Fruit fly (Drosophila melanogaster) whole organism, embryonic: ENCODE data around the gene GXIVsPLA2.
A peak's percentile ranks its signal among the peaks of the same experiment; 100 is the strongest.

ENCODE experiments used
- Atf-2 ChIP-seq: fragments of 200-800 bp; sonication (Bioruptor generic); optimal IDR thresholded peaks from 2 replicates; lab custom pipeline; 2016; ENCODE audit warnings: missing biosample characterization, missing genetic modification characterization
- Awh ChIP-seq: fragments of 200-800 bp; sonication (Bioruptor generic); IDR thresholded peaks from 2 replicates; pipeline ENCODE4, ENCODE4 v1.3.6; 2022; ENCODE audit warnings: missing biosample characterization, missing genetic modification characterization
- BEAF-32 ChIP-seq: fragments of 200-800 bp; sonication (Bioruptor generic); optimal IDR thresholded peaks from 3 replicates; lab custom pipeline; 2017; ENCODE audit warnings: missing biosample characterization, missing genetic modification characterization, mild to moderate bottlenecking, moderate library complexity, missing genetic modification reagents
- CG10366 ChIP-seq: fragments of 200-800 bp; sonication (Bioruptor generic); IDR thresholded peaks from 2 replicates; pipeline ENCODE4 v1.3.6; 2022; ENCODE audit warnings: missing biosample characterization, missing genetic modification characterization
- CG11085 ChIP-seq: fragments of 200-800 bp; sonication (Bioruptor generic); IDR thresholded peaks from 2 replicates; pipeline ENCODE4 v1.3.6; 2022; ENCODE audit warnings: missing biosample characterization, missing genetic modification characterization
- CG11695 ChIP-seq: fragments of 200-800 bp; sonication (Bioruptor generic); IDR thresholded peaks from 3 replicates; pipeline ENCODE4 v1.3.6; 2022; ENCODE audit warnings: missing biosample characterization, missing genetic modification characterization
- CG12299 ChIP-seq: fragments of 200-800 bp; sonication (Bioruptor generic); optimal IDR thresholded peaks from 2 replicates; lab custom pipeline; 2018; ENCODE audit warnings: missing biosample characterization, mild to moderate bottlenecking, missing genetic modification characterization
- CG12769 ChIP-seq: fragments of 200-800 bp; sonication (Bioruptor generic); optimal IDR thresholded peaks from 2 replicates; lab custom pipeline; 2019; ENCODE audit warnings: missing biosample characterization, mild to moderate bottlenecking, missing genetic modification characterization, moderate library complexity
- CG13894 ChIP-seq: fragments of 200-800 bp; sonication (Bioruptor generic); optimal IDR thresholded peaks from 3 replicates; lab custom pipeline; 2018; ENCODE audit warnings: missing biosample characterization, mild to moderate bottlenecking, missing genetic modification characterization, moderate library complexity
- CG18011 ChIP-seq: fragments of 200-800 bp; sonication (Bioruptor generic); optimal IDR thresholded peaks from 2 replicates; lab custom pipeline; 2017; ENCODE audit warnings: missing biosample characterization, missing genetic modification characterization, mild to moderate bottlenecking, moderate library complexity, missing genotype
- CG18619 ChIP-seq: fragments of 200-800 bp; sonication (Bioruptor generic); optimal IDR thresholded peaks from 3 replicates; lab custom pipeline; 2017; ENCODE audit warnings: missing biosample characterization, mild to moderate bottlenecking, missing genetic modification characterization
- CG2875 ChIP-seq: fragments of 200-800 bp; sonication (Bioruptor generic); optimal IDR thresholded peaks from 2 replicates; lab custom pipeline; 2017; ENCODE audit warnings: missing biosample characterization, mild to moderate bottlenecking, missing genetic modification characterization, missing genetic modification reagents
- CG30020 ChIP-seq: fragments of 200-800 bp; optimal IDR thresholded peaks from 2 replicates; lab custom pipeline; 2019; ENCODE audit warnings: missing biosample characterization, mild to moderate bottlenecking, missing genetic modification characterization, moderate library complexity
- CG33213 ChIP-seq: fragments of 200-800 bp; sonication (Bioruptor generic); optimal IDR thresholded peaks from 3 replicates; lab custom pipeline; 2016; ENCODE audit warnings: missing biosample characterization, missing genetic modification characterization
- CG3726 ChIP-seq: fragments of 200-800 bp; sonication (Bioruptor generic); IDR thresholded peaks from 3 replicates; pipeline ENCODE4, ENCODE4 v1.3.6; 2022; ENCODE audit warnings: missing biosample characterization, missing genetic modification characterization
- CG4328 ChIP-seq: fragments of 200-800 bp; sonication (Bioruptor generic); optimal IDR thresholded peaks from 3 replicates; lab custom pipeline; 2017; ENCODE audit warnings: missing biosample characterization, missing genetic modification reagents, missing genetic modification characterization
- CG6254 ChIP-seq: fragments of 200-800 bp; sonication (Bioruptor generic); optimal IDR thresholded peaks from 3 replicates; lab custom pipeline; 2017; ENCODE audit warnings: mild to moderate bottlenecking, missing biosample characterization, missing genetic modification reagents, missing genetic modification characterization
- CG6683 ChIP-seq: fragments of 200-800 bp; sonication (Bioruptor generic); optimal IDR thresholded peaks from 2 replicates; lab custom pipeline; 2017; ENCODE audit warnings: missing biosample characterization, mild to moderate bottlenecking, missing genetic modification characterization, missing genetic modification reagents
- CG8359 ChIP-seq: fragments of 200-800 bp; sonication (Bioruptor generic); optimal IDR thresholded peaks from 2 replicates; lab custom pipeline; 2017; ENCODE audit warnings: missing biosample characterization, mild to moderate bottlenecking, missing genetic modification characterization, borderline replicate concordance
- CTCF ChIP-seq: fragments of 200-800 bp; sonication (Bioruptor generic); optimal IDR thresholded peaks from 2 replicates; lab custom pipeline; 2017; ENCODE audit warnings: missing biosample characterization, mild to moderate bottlenecking, missing genetic modification characterization, moderate library complexity
- Doc2 ChIP-seq: fragments of 200-800 bp; sonication (Bioruptor generic); IDR thresholded peaks from 2 replicates; pipeline ENCODE4 v1.3.6; 2022; ENCODE audit warnings: missing biosample characterization, missing genetic modification characterization
- Hmr ChIP-seq: fragments of 200-800 bp; sonication (Bioruptor generic); optimal IDR thresholded peaks from 3 replicates; lab custom pipeline; 2017; ENCODE audit warnings: mild to moderate bottlenecking, missing biosample characterization, missing genetic modification reagents, missing genetic modification characterization
- Jarid2 ChIP-seq: fragments of 200-800 bp; sonication (Bioruptor generic); optimal IDR thresholded peaks from 3 replicates; lab custom pipeline; 2017; ENCODE audit warnings: mild to moderate bottlenecking, missing biosample characterization, missing genetic modification reagents, missing genetic modification characterization
- Lhr ChIP-seq: fragments of 200-800 bp; sonication (Bioruptor generic); optimal IDR thresholded peaks from 3 replicates; lab custom pipeline; 2017; ENCODE audit warnings: mild to moderate bottlenecking, missing biosample characterization, missing genetic modification reagents, missing genetic modification characterization
- NC2β ChIP-seq: fragments of 200-800 bp; sonication (Bioruptor generic); optimal IDR thresholded peaks from 2 replicates; lab custom pipeline; 2016; ENCODE audit warnings: missing biosample characterization, missing genetic modification characterization
- Opbp ChIP-seq: fragments of 200-800 bp; sonication (Bioruptor generic); IDR thresholded peaks from 3 replicates; pipeline ENCODE4 v1.3.6; 2022; ENCODE audit warnings: missing biosample characterization, missing genetic modification characterization; ENCODE audit not compliant: partially characterized antibody
- Pdp1 ChIP-seq, 2 experiments: fragments of 200-800 bp; sonication (Bioruptor generic); optimal IDR thresholded peaks; 3 replicates each; lab custom pipeline; 2016; ENCODE audit warnings: missing biosample characterization in 2 of 2, missing genetic modification characterization in 2 of 2, mild to moderate bottlenecking in 1 of 2, moderate library complexity in 1 of 2
- Six4 ChIP-seq: fragments of 200-800 bp; sonication (Bioruptor generic); optimal IDR thresholded peaks from 2 replicates; lab custom pipeline; 2016; ENCODE audit warnings: missing biosample characterization, missing genetic modification characterization
- Sox100B ChIP-seq: fragments of 200-800 bp; sonication (Bioruptor generic); optimal IDR thresholded peaks from 3 replicates; lab custom pipeline; 2018; ENCODE audit warnings: missing biosample characterization, mild to moderate bottlenecking, missing genetic modification characterization
- Sry-β ChIP-seq: fragments of 200-800 bp; sonication (Bioruptor generic); optimal IDR thresholded peaks from 2 replicates; lab custom pipeline; 2018; ENCODE audit warnings: missing biosample characterization, mild to moderate bottlenecking, missing genetic modification characterization, moderate library complexity
- aop ChIP-seq: fragments of 200-800 bp; sonication (Bioruptor generic); IDR thresholded peaks from 2 replicates; pipeline ENCODE4 v1.3.6; 2022; ENCODE audit warnings: missing biosample characterization, missing genetic modification characterization
- cg ChIP-seq: fragments of 200-800 bp; sonication (Bioruptor generic); optimal IDR thresholded peaks from 3 replicates; lab custom pipeline; 2019; ENCODE audit warnings: missing biosample characterization, mild to moderate bottlenecking, missing genetic modification characterization, moderate library complexity
- dan ChIP-seq: fragments of 200-800 bp; sonication (Bioruptor generic); IDR thresholded peaks from 2 replicates; pipeline ENCODE4 v1.3.6; 2022; ENCODE audit warnings: missing biosample characterization, missing genetic modification characterization
- gce ChIP-seq: fragments of 200-800 bp; sonication (Bioruptor generic); IDR thresholded peaks from 3 replicates; pipeline ENCODE4 v1.3.6; 2022; ENCODE audit warnings: missing biosample characterization, missing genetic modification characterization
- gsb ChIP-seq: fragments of 200-800 bp; sonication (Bioruptor generic); IDR thresholded peaks from 2 replicates; pipeline ENCODE4 v1.3.6; 2022; ENCODE audit warnings: missing biosample characterization, missing genetic modification characterization
- kah ChIP-seq: fragments of 200-800 bp; sonication (Bioruptor generic); optimal IDR thresholded peaks from 2 replicates; lab custom pipeline; 2018; ENCODE audit warnings: missing biosample characterization, mild to moderate bottlenecking, missing genetic modification characterization
- kay ChIP-seq: fragments of 200-800 bp; sonication (Bioruptor generic); optimal IDR thresholded peaks from 2 replicates; lab custom pipeline; 2016; ENCODE audit warnings: missing biosample characterization, missing genetic modification characterization
- ken ChIP-seq: fragments of 200-800 bp; sonication (Bioruptor generic); IDR thresholded peaks from 3 replicates; pipeline ENCODE4 v1.3.6; 2022; ENCODE audit warnings: missing biosample characterization, missing genetic modification characterization
- lola ChIP-seq, 3 experiments: fragments of >200 bp in 2 of 3; fragments of 200-800 bp in 1 of 3; sonication (Bioruptor generic) in 1 of 3; optimal IDR thresholded peaks; 2 replicates each; lab custom pipeline; 2017 to 2019; ENCODE audit warnings: missing biosample characterization in 3 of 3, missing genetic modification characterization in 3 of 3, mild to moderate bottlenecking in 1 of 3, moderate library complexity in 1 of 3
- mld ChIP-seq: fragments of 200-800 bp; sonication (Bioruptor generic); IDR thresholded peaks from 3 replicates; pipeline ENCODE4 v1.3.6; 2022; ENCODE audit warnings: missing biosample characterization, missing genetic modification characterization; ENCODE audit not compliant: partially characterized antibody
- nau ChIP-seq: fragments of 200-800 bp; sonication (Bioruptor generic); optimal IDR thresholded peaks from 3 replicates; lab custom pipeline; 2017; ENCODE audit warnings: missing biosample characterization, mild to moderate bottlenecking, missing genetic modification characterization, missing genetic modification reagents
- onecut ChIP-seq: fragments of 200-800 bp; sonication (Bioruptor generic); IDR thresholded peaks from 2 replicates; pipeline ENCODE4 v1.3.6; 2022; ENCODE audit warnings: missing biosample characterization, missing genetic modification characterization
- sc ChIP-seq, 3 experiments: fragments of >200 bp in 2 of 3; fragments of 200-800 bp in 1 of 3; sonication (Bioruptor generic) in 1 of 3; optimal IDR thresholded peaks; 2 replicates in 2 of 3; 3 replicates in 1 of 3; lab custom pipeline; 2017; ENCODE audit warnings: mild to moderate bottlenecking in 1 of 3, missing biosample characterization in 1 of 3, missing genetic modification characterization in 1 of 3, missing genetic modification reagents in 1 of 3
- sens-2 ChIP-seq: fragments of 200-800 bp; sonication (Bioruptor generic); IDR thresholded peaks from 2 replicates; pipeline ENCODE4 v1.3.6; 2022; ENCODE audit warnings: missing biosample characterization, missing genetic modification characterization
- slbo ChIP-seq: fragments of 200-800 bp; sonication (Bioruptor generic); IDR thresholded peaks from 2 replicates; pipeline ENCODE4 v1.3.6; 2022; ENCODE audit warnings: missing biosample characterization, missing genetic modification characterization
- twi ChIP-seq: fragments of 200-800 bp; optimal IDR thresholded peaks from 2 replicates; lab custom pipeline; 2019; ENCODE audit warnings: missing biosample characterization, mild to moderate bottlenecking, missing genetic modification characterization, moderate library complexity
- wor ChIP-seq: fragments of 200-800 bp; sonication (Bioruptor generic); IDR thresholded peaks from 2 replicates; pipeline ENCODE4 v1.3.6; 2022; ENCODE audit warnings: missing biosample characterization, missing genetic modification characterization
- zfh1 ChIP-seq: fragments of 200-800 bp; sonication (Bioruptor generic); IDR thresholded peaks from 3 replicates; pipeline ENCODE4 v1.3.6; 2022; ENCODE audit warnings: missing biosample characterization, missing genetic modification characterization

The GXIVsPLA2 gene

DNA sequence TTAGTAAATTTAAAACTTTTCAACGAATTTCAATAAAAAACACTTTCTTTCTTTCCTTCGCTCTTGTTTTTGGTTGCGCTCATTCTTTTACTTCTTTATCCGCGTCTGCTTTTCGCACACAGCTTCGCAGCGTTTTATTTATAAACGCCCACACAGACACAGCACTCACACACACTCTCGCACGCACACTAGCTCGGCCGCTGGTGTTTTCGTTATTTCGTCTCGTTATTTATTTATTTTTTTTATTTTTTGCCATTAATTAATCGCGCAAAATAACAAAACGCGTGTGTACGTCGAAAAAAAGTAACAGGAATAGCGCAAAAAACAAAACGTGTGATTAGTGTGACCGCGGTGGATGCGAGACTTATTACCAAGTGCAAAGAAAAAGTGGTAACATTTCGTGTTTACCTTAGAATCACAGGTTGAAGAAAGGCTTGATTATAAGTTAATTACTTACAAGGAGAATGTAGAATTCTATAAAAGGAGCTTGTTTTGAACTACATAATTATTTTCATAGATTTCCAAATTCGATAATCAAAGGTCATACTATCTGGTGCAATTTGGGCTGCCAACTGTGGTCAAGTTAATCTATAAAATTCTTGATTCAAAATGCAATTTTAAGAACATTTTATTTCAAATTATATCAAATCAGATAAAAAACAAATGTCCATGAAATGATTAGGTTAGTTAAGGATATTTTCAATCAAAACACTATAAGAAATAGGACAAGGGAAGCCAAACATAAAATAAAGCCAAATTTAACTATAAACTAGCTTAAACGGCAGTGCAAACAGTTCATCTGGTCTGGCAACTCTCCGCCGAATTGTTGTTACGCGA is 49.7 kb downstream of the GXIVsPLA2 start, which contains the start of the genes hzg and mRpS31 (continued):
- no peak for TF ChIP-seq wor
- peak; percentile 42 to 55 for TF ChIP-seq Pdp1 (GFP tag; optimal IDR thresholded peaks at IDR 0.05; lab: Kevin White, UChicago)
- TF ChIP-seq CG10366 (GFP tag; lab: Robert Waterston, UW), result peak; percentile 47
- TF ChIP-seq gce (GFP tag; lab: Robert Waterston, UW), result no peak
- no peak for TF ChIP-seq gsb (GFP tag; lab: Robert Waterston, UW)
- TF ChIP-seq CG11695 (GFP tag; lab: Robert Waterston, UW), result no peak
- TF ChIP-seq ken (GFP tag; lab: Robert Waterston, UW), result 0 out of 3 replicates have a peak, but pooled peaks have one; percentile 37
- peak; percentile 74 for TF ChIP-seq Jarid2 (GFP tag; lab: Kevin White, UChicago)
- no peak for TF ChIP-seq dan (GFP tag; lab: Robert Waterston, UW)
- TF ChIP-seq Six4 (GFP tag; lab: Kevin White, UChicago), result peak; percentile 52
- TF ChIP-seq CG13894, result peak; percentile 44
- no peak for TF ChIP-seq CTCF (GFP tag; lab: Kevin White, UChicago)
- TF ChIP-seq kah (GFP tag; lab: Kevin White, UChicago), result no peak
- TF ChIP-seq sc (optimal IDR thresholded peaks at IDR 0.05; lab: Kevin White, UChicago), result no peak
- TF ChIP-seq sc (GFP tag; optimal IDR thresholded peaks at IDR 0.05; lab: Kevin White, UChicago), result no peak
- TF ChIP-seq CG4328 (GFP tag; lab: Kevin White, UChicago), result no peak
- no peak for TF ChIP-seq CG18011 (GFP tag; lab: Kevin White, UChicago)
- TF ChIP-seq CG3726 (GFP tag; lab: Robert Waterston, UW), result no peak
- TF ChIP-seq lola (GFP tag; optimal IDR thresholded peaks at IDR 0.05; lab: Kevin White, UChicago), result peak in 1 of 3 experiments; percentile 53
- peak; percentile 10 for TF ChIP-seq kay (GFP tag; lab: Kevin White, UChicago)
- TF ChIP-seq CG33213 (GFP tag; lab: Kevin White, UChicago), result peak; percentile 54
- peak; percentile 58 for TF ChIP-seq Atf-2 (GFP tag; lab: Kevin White, UChicago)
- TF ChIP-seq onecut (GFP tag; lab: Robert Waterston, UW), result no peak
- TF ChIP-seq NC2β (GFP tag; lab: Kevin White, UChicago), result peak; percentile 6
- TF ChIP-seq Sry-β, result peak; percentile 91
- 0 out of 2 replicates have a peak, but pooled peaks have one; percentile 10 for TF ChIP-seq CG11085 (GFP tag; lab: Robert Waterston, UW)
- TF ChIP-seq CG6683 (GFP tag; lab: Kevin White, UChicago), result no peak
- peak; percentile 39; the same call in 1 of the 3 replicates for TF ChIP-seq zfh1 (GFP tag; lab: Robert Waterston, UW)
- TF ChIP-seq CG18619 (GFP tag; lab: Kevin White, UChicago), result peak; percentile 5
- TF ChIP-seq CG30020 (tag; lab: Kevin White, UChicago), result peak; percentile 57
- TF ChIP-seq Hmr (GFP tag; lab: Kevin White, UChicago), result peak; percentile 64
- no peak for TF ChIP-seq Doc2 (GFP tag; lab: Robert Waterston, UW)
- no peak for TF ChIP-seq aop
- no peak for TF ChIP-seq CG8359 (GFP tag; lab: Kevin White, UChicago)
- TF ChIP-seq BEAF-32 (GFP tag; lab: Kevin White, UChicago), result peak; percentile 51
- TF ChIP-seq mld (GFP tag; lab: Robert Waterston, UW), result no peak
- TF ChIP-seq Lhr (GFP tag; lab: Kevin White, UChicago), result peak; percentile 55
- no peak for TF ChIP-seq CG12299 (tag; lab: Kevin White, UChicago)
- peak; percentile 40 for TF ChIP-seq Sox100B
- TF ChIP-seq nau (GFP tag; lab: Kevin White, UChicago), result no peak
- TF ChIP-seq twi (tag; lab: Kevin White, UChicago), result peak; percentile 28
- TF ChIP-seq CG2875 (GFP tag; lab: Kevin White, UChicago), result no peak
- no peak for TF ChIP-seq Opbp (GFP tag; lab: Robert Waterston, UW)
- peak; percentile 65 for TF ChIP-seq slbo (GFP tag; lab: Robert Waterston, UW)
- peak; percentile 53; the same call in 1 of the 2 replicates for TF ChIP-seq Awh (GFP tag; lab: Robert Waterston, UW)
- TF ChIP-seq CG12769 (tag; lab: Kevin White, UChicago), result no peak
- peak; percentile 62 for TF ChIP-seq cg
- no peak for TF ChIP-seq CG6254
- no peak for TF ChIP-seq sens-2 (GFP tag; lab: Robert Waterston, UW)
